Fruit fly (Drosophila melanogaster): ENCODE data around the gene Wnt6.

Wnt6 gene

dm6 chr2L:7290577-7290976 is 42.9 kb upstream of the Wnt6 start (continued):
- TF ChIP-seq Blimp-1 (GFP tag; optimal IDR thresholded peaks at IDR 0.05) (no peak), Sox14 (GFP tag; optimal IDR thresholded peaks at IDR 0.05) (peak; percentile 2), CG10669 (GFP tag; optimal IDR thresholded peaks at IDR 0.05) (no peak), CG6276 (GFP tag; optimal IDR thresholded peaks at IDR 0.05) (no peak), Hr39 (GFP tag; optimal IDR thresholded peaks at IDR 0.05) (no peak), CG8632 (GFP tag; optimal IDR thresholded peaks at IDR 0.05) (no peak), dac (GFP tag; optimal IDR thresholded peaks at IDR 0.05) (no peak), CG3032 (tag; optimal IDR thresholded peaks at IDR 0.05) (no peak), CG4318 (GFP tag; optimal IDR thresholded peaks at IDR 0.05) (no peak), CG11902 (GFP tag; optimal IDR thresholded peaks at IDR 0.05) (no peak), CG1621 (tag; optimal IDR thresholded peaks at IDR 0.05) (no peak), CG6792 (GFP tag; optimal IDR thresholded peaks at IDR 0.05) (no peak), CG34406 (GFP tag; optimal IDR thresholded peaks at IDR 0.05) (no peak), achi (GFP tag; optimal IDR thresholded peaks at IDR 0.05) (peak; percentile 9), fkh (GFP tag; optimal IDR thresholded peaks at IDR 0.05) (no peak), eg (GFP tag; IDR thresholded peaks at IDR 0.05) (no peak), CG11762 (GFP tag; optimal IDR thresholded peaks at IDR 0.05; ENCODE audit: insufficient read depth) (no peak), net (GFP tag; optimal IDR thresholded peaks at IDR 0.05) (no peak), pdm3 (GFP tag; optimal IDR thresholded peaks at IDR 0.05) (peak; percentile 29), CG8319 (GFP tag; optimal IDR thresholded peaks at IDR 0.05) (no peak), CG8119 (GFP tag; IDR thresholded peaks at IDR 0.05) (peak; percentile 25; the same call in 1 of the 3 replicates), ss (GFP tag; optimal IDR thresholded peaks at IDR 0.05) (peak in 1 of 2 experiments; percentile 65), Sox15 (GFP tag; optimal IDR thresholded peaks at IDR 0.05) (no peak), topi (GFP tag; optimal IDR thresholded peaks at IDR 0.05) (no peak), vri (GFP tag; optimal IDR thresholded peaks at IDR 0.05) (peak; percentile 8)

DNA sequence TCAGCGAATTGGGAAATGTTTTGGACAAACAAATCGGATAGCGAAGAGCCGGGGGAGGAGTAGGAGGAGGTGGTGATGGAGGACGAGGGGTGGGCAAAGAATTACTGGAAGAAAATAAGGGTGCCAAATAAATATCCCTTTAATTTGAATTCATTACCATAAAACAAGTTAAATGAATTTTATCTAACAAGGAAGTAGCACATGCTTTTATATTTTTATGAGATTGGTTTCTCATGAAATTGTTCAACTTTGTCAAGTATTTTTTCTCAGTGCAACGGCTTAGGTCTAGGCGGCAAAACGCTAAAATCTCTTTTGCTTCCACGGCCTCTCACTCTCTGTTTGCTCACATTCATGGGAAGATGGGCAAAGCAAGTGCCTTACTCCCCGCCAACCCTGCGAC is 41.5 kb upstream of the Wnt6 start:
- TF ChIP-seq achi (GFP tag; optimal IDR thresholded peaks at IDR 0.05) (no peak), CG34406 (GFP tag; optimal IDR thresholded peaks at IDR 0.05) (no peak), CG32006 (GFP tag; optimal IDR thresholded peaks at IDR 0.05) (no peak), Hr38 (GFP tag; optimal IDR thresholded peaks at IDR 0.05) (no peak), CG16779 (tag; optimal IDR thresholded peaks at IDR 0.05) (no peak), Hr39 (GFP tag; optimal IDR thresholded peaks at IDR 0.05) (no peak), dsx (GFP tag; optimal IDR thresholded peaks at IDR 0.05; ENCODE audit: poor library complexity, severe bottlenecking) (no peak), CG6163 (GFP tag; IDR thresholded peaks at IDR 0.05) (no peak), CG6854 (GFP tag; optimal IDR thresholded peaks at IDR 0.05) (no peak), Ets96B (tag; optimal IDR thresholded peaks at IDR 0.05) (no peak), CG10631 (GFP tag; optimal IDR thresholded peaks at IDR 0.05) (no peak), CG11902 (GFP tag; optimal IDR thresholded peaks at IDR 0.05) (no peak)

dm6 chr2L:7293475-7294332 is 39.8 kb upstream of the Wnt6 start:
- TF ChIP-seq Met (GFP tag; optimal IDR thresholded peaks at IDR 0.05) = no peak
- TF ChIP-seq pdm3 (GFP tag; optimal IDR thresholded peaks at IDR 0.05) = no peak
- TF ChIP-seq lz (GFP tag; optimal IDR thresholded peaks at IDR 0.05) = peak; percentile 4
- no peak for TF ChIP-seq Sox14 (GFP tag; optimal IDR thresholded peaks at IDR 0.05)
- peak; percentile 80 for TF ChIP-seq Eip78C (GFP tag)
- peak; percentile 9 for TF ChIP-seq CG10631 (GFP tag; optimal IDR thresholded peaks at IDR 0.05)
- peak; percentile 16 for TF ChIP-seq acj6 (GFP tag; optimal IDR thresholded peaks at IDR 0.05)
- peak; percentile 6 for TF ChIP-seq Ets96B (tag; optimal IDR thresholded peaks at IDR 0.05)
- TF ChIP-seq CG34406 (GFP tag; optimal IDR thresholded peaks at IDR 0.05) = peak; percentile 13
- TF ChIP-seq vri (GFP tag; optimal IDR thresholded peaks at IDR 0.05) = no peak
- no peak for TF ChIP-seq eg (GFP tag; IDR thresholded peaks at IDR 0.05)
- no peak for TF ChIP-seq Ets21C (GFP tag; optimal IDR thresholded peaks at IDR 0.05)
- peak; percentile 67 for TF ChIP-seq svp (GFP tag)
- TF ChIP-seq Smox (GFP tag; optimal IDR thresholded peaks at IDR 0.05) = no peak
- TF ChIP-seq fkh (GFP tag; optimal IDR thresholded peaks at IDR 0.05) = no peak
- TF ChIP-seq CG8119 (GFP tag; IDR thresholded peaks at IDR 0.05) = 0 out of 3 replicates have a peak, but pooled peaks have one; percentile 18
- TF ChIP-seq esn (GFP tag; optimal IDR thresholded peaks at IDR 0.05) = peak; percentile 16
- TF ChIP-seq fd59A (GFP tag; optimal IDR thresholded peaks at IDR 0.05) = peak; percentile 2
- TF ChIP-seq OdsH (GFP tag; optimal IDR thresholded peaks at IDR 0.05) = peak; percentile 26
- peak; percentile 5 for TF ChIP-seq Hr39 (GFP tag; optimal IDR thresholded peaks at IDR 0.05)
- no peak for TF ChIP-seq spab (GFP tag; optimal IDR thresholded peaks at IDR 0.05)
- TF ChIP-seq achi (GFP tag; optimal IDR thresholded peaks at IDR 0.05) = no peak
- no peak for TF ChIP-seq CG4318 (GFP tag; optimal IDR thresholded peaks at IDR 0.05)
- peak; percentile 15 for TF ChIP-seq CG3919 (GFP tag; optimal IDR thresholded peaks at IDR 0.05)
- TF ChIP-seq CG1621 (tag; optimal IDR thresholded peaks at IDR 0.05) = no peak
